Worm (Caenorhabditis elegans) whole organism, L1 larva: ENCODE measurements around the gene ebp-1.

Experiments
- C04F5.9 ChIP-seq: sonication (generic microtip); optimal IDR thresholded peaks from 2 replicates; lab custom pipeline; 2016; ENCODE audit warnings: missing genetic modification characterization, missing compliant biosample characterization
- ama-1 ChIP-seq: fragments of 150-350 bp; optimal IDR thresholded peaks from 2 replicates; lab custom pipeline; 2014
- nhr-11 ChIP-seq: fragments of 150-350 bp; optimal IDR thresholded peaks from 2 replicates; lab custom pipeline; 2014; ENCODE audit warnings: missing biosample characterization, missing genetic modification characterization
- nhr-20 ChIP-seq: sonication (generic microtip); optimal IDR thresholded peaks from 2 replicates; lab custom pipeline; 2016; ENCODE audit warnings: mild to moderate bottlenecking, missing genetic modification characterization, missing compliant biosample characterization

DNA sequence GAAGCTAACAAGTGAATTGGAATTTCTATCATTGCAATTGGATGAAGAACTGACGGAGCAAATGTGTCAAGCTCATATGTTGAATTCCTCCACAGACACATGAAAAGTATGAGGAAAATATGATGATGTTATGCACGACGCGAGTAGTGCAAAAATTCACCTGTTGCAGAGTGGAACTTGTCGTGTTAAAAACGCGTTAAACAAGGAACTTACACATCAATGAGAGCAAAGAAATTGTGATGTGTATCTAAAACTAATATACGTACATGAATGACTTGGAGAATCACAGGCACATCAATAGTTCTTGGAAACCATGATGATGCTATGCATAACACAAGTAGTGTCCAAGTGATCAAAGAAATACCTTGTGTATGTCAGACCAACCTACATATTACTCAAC is 26.1 kb upstream of the ebp-1 start, which contains the start of gene srh-134:
- TF ChIP-seq nhr-20 (tag; lab: Kevin White, UChicago) (no peak), ama-1 (no peak), nhr-11 (tag; lab: Kevin White, UChicago) (no peak), C04F5.9 (tag; lab: Kevin White, UChicago) (no peak)
